Fruit fly (Drosophila melanogaster): ENCODE data around the gene ImpL2.

The ImpL2 gene

dm6 chr3L:4272167-4272773, 36.3 kb upstream of the ImpL2 start (continued):
- TF ChIP-seq NC2β (GFP tag; optimal IDR thresholded peaks at IDR 0.05) (peak; percentile 7), CG10267 (tag; optimal IDR thresholded peaks at IDR 0.05) (peak; percentile 20), grau (tag; optimal IDR thresholded peaks at IDR 0.05) (no peak), CG31365 (tag; optimal IDR thresholded peaks at IDR 0.05) (no peak), NC2α (GFP tag; optimal IDR thresholded peaks at IDR 0.05) (no peak), her (GFP tag; optimal IDR thresholded peaks at IDR 0.05) (no peak), Sry-β (GFP tag; optimal IDR thresholded peaks at IDR 0.05) (peak; percentile 16), dysf (GFP tag; IDR thresholded peaks at IDR 0.05) (no peak), CG18262 (tag; optimal IDR thresholded peaks at IDR 0.05) (peak; percentile 44), Drgx (GFP tag; IDR thresholded peaks at IDR 0.05) (no peak), Antp (GFP tag; optimal IDR thresholded peaks at IDR 0.05) (no peak), CG32772 (GFP tag; IDR thresholded peaks at IDR 0.05) (no peak), Spps (tag; optimal IDR thresholded peaks at IDR 0.05) (peak; percentile 24), CG43689 (GFP tag; IDR thresholded peaks at IDR 0.05) (no peak), CG12391 (tag; optimal IDR thresholded peaks at IDR 0.05) (no peak), CG11456 (GFP tag; IDR thresholded peaks at IDR 0.05) (no peak), CG14860 (GFP tag; IDR thresholded peaks at IDR 0.05; ENCODE audit: partially characterized antibody) (no peak), CG31441 (GFP tag; IDR thresholded peaks at IDR 0.05) (no peak), maf-S (GFP tag; optimal IDR thresholded peaks at IDR 0.05) (no peak), cad (GFP tag; optimal IDR thresholded peaks at IDR 0.05) (no peak), run (tag; optimal IDR thresholded peaks at IDR 0.05) (no peak), CG4424 (GFP tag; optimal IDR thresholded peaks at IDR 0.05) (no peak), vnd (GFP tag; IDR thresholded peaks at IDR 0.05; ENCODE audit: partially characterized antibody) (no peak), dimm (GFP tag; IDR thresholded peaks at IDR 0.05) (no peak), bbx (GFP tag; IDR thresholded peaks at IDR 0.05; ENCODE audit: partially characterized antibody) (no peak)

dm6 chr3L:4270949-4271827, 35.2 kb upstream of the ImpL2 start:
- TF ChIP-seq CG8290 (GFP tag; optimal IDR thresholded peaks at IDR 0.05) (no peak), CG8290 (tag; optimal IDR thresholded peaks at IDR 0.05) (no peak), Usf (GFP tag; optimal IDR thresholded peaks at IDR 0.05) (no peak), CG6765 (GFP tag; optimal IDR thresholded peaks at IDR 0.05) (no peak), Lpt (GFP tag; optimal IDR thresholded peaks at IDR 0.05) (no peak), CG2129 (GFP tag; IDR thresholded peaks at IDR 0.05; ENCODE audit: partially characterized antibody) (no peak), CG14050 (GFP tag; IDR thresholded peaks at IDR 0.05) (no peak), slbo (GFP tag; IDR thresholded peaks at IDR 0.05) (no peak), Blimp-1 (GFP tag; optimal IDR thresholded peaks at IDR 0.05) (peak; percentile 96), CG30403 (GFP tag; optimal IDR thresholded peaks at IDR 0.05) (no peak), abd-A (tag; optimal IDR thresholded peaks at IDR 0.05) (no peak), bsh (GFP tag; optimal IDR thresholded peaks at IDR 0.05) (peak in 1 of 2 experiments; percentile 11), Trl (optimal IDR thresholded peaks at IDR 0.05) (no peak), Trl (GFP tag; optimal IDR thresholded peaks at IDR 0.05) (no peak), CG11398 (GFP tag; optimal IDR thresholded peaks at IDR 0.05) (no peak), nerfin-2 (GFP tag; IDR thresholded peaks at IDR 0.05; ENCODE audit: partially characterized antibody) (peak; percentile 26; the same call in 1 of the 2 replicates), CG32772 (GFP tag; IDR thresholded peaks at IDR 0.05) (no peak), kni (GFP tag; optimal IDR thresholded peaks at IDR 0.05) (peak; percentile 52), CHES-1-like (GFP tag; optimal IDR thresholded peaks at IDR 0.05) (no peak), CG17359 (tag; optimal IDR thresholded peaks at IDR 0.05) (no peak), Meics (GFP tag; optimal IDR thresholded peaks at IDR 0.05) (no peak), CG9727 (GFP tag; optimal IDR thresholded peaks at IDR 0.05) (no peak), CG10462 (GFP tag; optimal IDR thresholded peaks at IDR 0.05) (no peak), Hr78 (GFP tag; optimal IDR thresholded peaks at IDR 0.05) (no peak), CG10274 (GFP tag; optimal IDR thresholded peaks at IDR 0.05) (no peak), ranshi (GFP tag; IDR thresholded peaks at IDR 0.05) (no peak)

Data from whole organism, embryonic.